Worm (Caenorhabditis elegans) whole organism, late embryonic: ENCODE results near the gene C27F2.9.
A peak's percentile ranks its signal among the peaks of the same experiment; 100 is the strongest.

ENCODE experiments used
- C08G9.2 ChIP-seq: sonication (generic microtip); optimal IDR thresholded peaks from 2 replicates; lab custom pipeline; 2016; ENCODE audit warnings: mild to moderate bottlenecking, missing genetic modification characterization, moderate library complexity, missing compliant biosample characterization
- C38D4.7 ChIP-seq: fragments of 200-800 bp; sonication (Bioruptor generic); optimal IDR thresholded peaks from 2 replicates; lab custom pipeline; 2018; ENCODE audit warnings: mild to moderate bottlenecking, missing genetic modification characterization, moderate library complexity, missing compliant biosample characterization
- F13H6.1 ChIP-seq: sonication (generic microtip); optimal IDR thresholded peaks from 2 replicates; lab custom pipeline; 2016; ENCODE audit warnings: missing genetic modification characterization, missing compliant biosample characterization
- K02D7.2 ChIP-seq: sonication (generic microtip); optimal IDR thresholded peaks from 2 replicates; lab custom pipeline; 2017; ENCODE audit warnings: mild to moderate bottlenecking, missing genetic modification characterization, missing compliant biosample characterization
- T23F11.4 ChIP-seq: fragments of 200-800 bp; sonication (Bioruptor generic); optimal IDR thresholded peaks from 2 replicates; lab custom pipeline; 2018; ENCODE audit warnings: mild to moderate bottlenecking, missing genetic modification characterization, missing compliant biosample characterization
- ama-1 ChIP-seq: fragments of 150-350 bp; optimal IDR thresholded peaks from 2 replicates; lab custom pipeline; 2014
- ceh-14 ChIP-seq: sonication (generic microtip); optimal IDR thresholded peaks from 2 replicates; lab custom pipeline; 2016; ENCODE audit warnings: missing genotype, missing genetic modification characterization, missing compliant biosample characterization
- ceh-18 ChIP-seq: sonication (generic microtip); optimal IDR thresholded peaks from 2 replicates; lab custom pipeline; 2016; ENCODE audit warnings: missing genetic modification characterization, missing compliant biosample characterization
- ceh-19 ChIP-seq: fragments of 200-800 bp; sonication (Bioruptor generic); optimal IDR thresholded peaks from 2 replicates; lab custom pipeline; 2018; ENCODE audit warnings: mild to moderate bottlenecking, missing genetic modification characterization, missing compliant biosample characterization
- ceh-2 ChIP-seq: sonication (generic microtip); optimal IDR thresholded peaks from 2 replicates; lab custom pipeline; 2016; ENCODE audit warnings: missing genotype, missing genetic modification characterization, missing compliant biosample characterization
- ceh-24 ChIP-seq: sonication (generic microtip); optimal IDR thresholded peaks from 2 replicates; lab custom pipeline; 2016; ENCODE audit warnings: mild to moderate bottlenecking, missing genetic modification characterization, missing compliant biosample characterization
- ceh-30 ChIP-seq: fragments of 150-350 bp; optimal IDR thresholded peaks from 2 replicates; lab custom pipeline; 2014; ENCODE audit warnings: missing biosample characterization, missing genetic modification characterization
- ceh-31 ChIP-seq: sonication (generic microtip); optimal IDR thresholded peaks from 2 replicates; lab custom pipeline; 2016; ENCODE audit warnings: missing genetic modification characterization, missing compliant biosample characterization
- ceh-45 ChIP-seq: fragments of 200-800 bp; sonication (Bioruptor generic); IDR thresholded peaks from 2 replicates; pipeline ENCODE4 v1.3.6; 2022; ENCODE audit warnings: missing genetic modification reagents, missing genetic modification characterization, missing compliant biosample characterization
- ceh-48 ChIP-seq: sonication (generic microtip); optimal IDR thresholded peaks from 2 replicates; lab custom pipeline; 2016; ENCODE audit warnings: missing genetic modification characterization, inconsistent platforms, missing compliant biosample characterization
- ceh-6 ChIP-seq: fragments of 200-800 bp; sonication (Bioruptor generic); optimal IDR thresholded peaks from 2 replicates; lab custom pipeline; 2018; ENCODE audit warnings: mild to moderate bottlenecking, missing genetic modification characterization, missing compliant biosample characterization
- ceh-9 ChIP-seq: sonication (generic microtip); optimal IDR thresholded peaks from 2 replicates; lab custom pipeline; 2016; ENCODE audit warnings: mild to moderate bottlenecking, missing genetic modification characterization, inconsistent platforms, missing compliant biosample characterization
- che-1 ChIP-seq: sonication (generic microtip); optimal IDR thresholded peaks from 2 replicates; lab custom pipeline; 2016; ENCODE audit warnings: mild to moderate bottlenecking, missing genetic modification characterization, missing compliant biosample characterization
- dmd-4 ChIP-seq: sonication (generic microtip); optimal IDR thresholded peaks from 2 replicates; lab custom pipeline; 2016; ENCODE audit warnings: borderline replicate concordance, missing genetic modification characterization, missing compliant biosample characterization
- dve-1 ChIP-seq: sonication (generic microtip); optimal IDR thresholded peaks from 2 replicates; lab custom pipeline; 2017; ENCODE audit warnings: antibody characterized with exemption, mild to moderate bottlenecking, missing genetic modification characterization, missing compliant biosample characterization
- elt-2 ChIP-seq: sonication (generic microtip); optimal IDR thresholded peaks from 2 replicates; lab custom pipeline; 2016; ENCODE audit warnings: missing genetic modification reagents, missing genetic modification characterization, missing compliant biosample characterization
- elt-4 ChIP-seq: sonication (generic microtip); optimal IDR thresholded peaks from 2 replicates; lab custom pipeline; 2016; ENCODE audit warnings: missing genetic modification characterization, missing compliant biosample characterization
- ets-4 ChIP-seq: sonication (generic microtip); optimal IDR thresholded peaks from 2 replicates; lab custom pipeline; 2016; ENCODE audit warnings: missing genetic modification characterization, missing compliant biosample characterization
- eyg-1 ChIP-seq: sonication (generic microtip); optimal IDR thresholded peaks from 2 replicates; lab custom pipeline; 2016; ENCODE audit warnings: missing genotype, missing genetic modification characterization, missing compliant biosample characterization
- fkh-10 ChIP-seq: fragments of 150-350 bp; optimal IDR thresholded peaks from 2 replicates; lab custom pipeline; 2014; ENCODE audit warnings: missing biosample characterization, missing genetic modification reagents, missing genetic modification characterization
- fkh-6 ChIP-seq: sonication (generic microtip); optimal IDR thresholded peaks from 2 replicates; lab custom pipeline; 2016; ENCODE audit warnings: missing genetic modification characterization, missing compliant biosample characterization
- gmeb-2 ChIP-seq: sonication (generic microtip); optimal IDR thresholded peaks from 2 replicates; lab custom pipeline; 2016; ENCODE audit warnings: missing genetic modification characterization, inconsistent platforms, missing compliant biosample characterization
- hlh-13 ChIP-seq: fragments of 200-800 bp; sonication (Bioruptor generic); optimal IDR thresholded peaks from 2 replicates; lab custom pipeline; 2018; ENCODE audit warnings: mild to moderate bottlenecking, missing genetic modification characterization, missing compliant biosample characterization
- hlh-15 ChIP-seq: sonication (generic microtip); optimal IDR thresholded peaks from 2 replicates; lab custom pipeline; 2016; ENCODE audit warnings: missing genetic modification characterization, missing compliant biosample characterization
- hlh-8 ChIP-seq: sonication (generic microtip); optimal IDR thresholded peaks from 2 replicates; lab custom pipeline; 2016; ENCODE audit warnings: missing genotype, missing genetic modification characterization, missing compliant biosample characterization
- lim-6 ChIP-seq: sonication (generic microtip); optimal IDR thresholded peaks from 2 replicates; lab custom pipeline; 2016; ENCODE audit warnings: missing genetic modification characterization, missing compliant biosample characterization
- madf-2 ChIP-seq: sonication (generic microtip); optimal IDR thresholded peaks from 2 replicates; lab custom pipeline; 2017; ENCODE audit warnings: missing genetic modification characterization, missing compliant biosample characterization
- mec-3 ChIP-seq: sonication (generic microtip); optimal IDR thresholded peaks from 2 replicates; lab custom pipeline; 2016; ENCODE audit warnings: borderline replicate concordance, missing genetic modification characterization, missing compliant biosample characterization
- nhr-11 ChIP-seq: fragments of 150-350 bp; optimal IDR thresholded peaks from 2 replicates; lab custom pipeline; 2014; ENCODE audit warnings: missing biosample characterization, missing genetic modification characterization
- nhr-232 ChIP-seq: sonication (generic microtip); optimal IDR thresholded peaks from 2 replicates; lab custom pipeline; 2016; ENCODE audit warnings: missing genetic modification characterization, missing compliant biosample characterization
- npax-4 ChIP-seq: sonication (generic microtip); optimal IDR thresholded peaks from 2 replicates; lab custom pipeline; 2016; ENCODE audit warnings: missing genetic modification characterization, missing compliant biosample characterization
- odd-2 ChIP-seq: sonication (generic microtip); optimal IDR thresholded peaks from 2 replicates; lab custom pipeline; 2017; ENCODE audit warnings: antibody characterized with exemption, mild to moderate bottlenecking, missing genetic modification characterization, missing compliant biosample characterization
- pat-9 ChIP-seq: fragments of 200-800 bp; sonication (Bioruptor generic); optimal IDR thresholded peaks from 2 replicates; lab custom pipeline; 2018; ENCODE audit warnings: mild to moderate bottlenecking, missing genetic modification characterization, moderate library complexity, missing compliant biosample characterization
- pha-2 ChIP-seq: sonication (generic microtip); optimal IDR thresholded peaks from 2 replicates; lab custom pipeline; 2017; ENCODE audit warnings: mild to moderate bottlenecking, missing genetic modification characterization, missing compliant biosample characterization
- pqm-1 ChIP-seq: sonication (generic microtip); optimal IDR thresholded peaks from 2 replicates; lab custom pipeline; 2016; ENCODE audit warnings: missing genetic modification characterization, missing compliant biosample characterization
- ref-2 ChIP-seq: sonication (generic microtip); optimal IDR thresholded peaks from 2 replicates; lab custom pipeline; 2016; ENCODE audit warnings: missing genetic modification characterization, missing compliant biosample characterization
- rnt-1 ChIP-seq: sonication (generic microtip); optimal IDR thresholded peaks from 2 replicates; lab custom pipeline; 2016; ENCODE audit warnings: missing genetic modification characterization, missing compliant biosample characterization
- sox-2 ChIP-seq: fragments of 200-800 bp; sonication (Bioruptor generic); IDR thresholded peaks from 2 replicates; pipeline ENCODE4 v1.3.6; 2022; ENCODE audit warnings: missing genetic modification reagents, missing genetic modification characterization, missing compliant biosample characterization
- sox-4 ChIP-seq: sonication (generic microtip); optimal IDR thresholded peaks from 2 replicates; lab custom pipeline; 2017; ENCODE audit warnings: mild to moderate bottlenecking, missing genetic modification characterization, inconsistent platforms, missing compliant biosample characterization
- syd-9 ChIP-seq: sonication (generic microtip); optimal IDR thresholded peaks from 2 replicates; lab custom pipeline; 2016; ENCODE audit warnings: mild to moderate bottlenecking, missing genetic modification characterization, moderate library complexity, missing compliant biosample characterization
- ttx-3 ChIP-seq: sonication (generic microtip); optimal IDR thresholded peaks from 2 replicates; lab custom pipeline; 2016; ENCODE audit warnings: missing genetic modification reagents, missing genetic modification characterization, missing compliant biosample characterization
- unc-3 ChIP-seq, 2 experiments: fragments of 200-800 bp in 1 of 2; sonication (Bioruptor generic) in 1 of 2; sonication (generic microtip) in 1 of 2; conservative IDR thresholded peaks in 1 of 2; optimal IDR thresholded peaks in 1 of 2; 2 replicates each; pipeline versions ENCODE4 v1.3.6 to Lab custom; 2016 to 2022; ENCODE audit warnings: missing compliant biosample characterization in 2 of 2, missing genetic modification characterization in 2 of 2, missing genetic modification reagents in 1 of 2
- unc-55 ChIP-seq: sonication (generic microtip); optimal IDR thresholded peaks from 2 replicates; lab custom pipeline; 2017; ENCODE audit warnings: missing biosample characterization, missing genetic modification reagents, missing genetic modification characterization
- unc-86 ChIP-seq: sonication (generic microtip); optimal IDR thresholded peaks from 2 replicates; lab custom pipeline; 2016; ENCODE audit warnings: missing genetic modification characterization, missing compliant biosample characterization
- zip-5 ChIP-seq: sonication (generic microtip); optimal IDR thresholded peaks from 2 replicates; lab custom pipeline; 2016; ENCODE audit warnings: missing genetic modification characterization, missing compliant biosample characterization

Gene C27F2.9

DNA sequence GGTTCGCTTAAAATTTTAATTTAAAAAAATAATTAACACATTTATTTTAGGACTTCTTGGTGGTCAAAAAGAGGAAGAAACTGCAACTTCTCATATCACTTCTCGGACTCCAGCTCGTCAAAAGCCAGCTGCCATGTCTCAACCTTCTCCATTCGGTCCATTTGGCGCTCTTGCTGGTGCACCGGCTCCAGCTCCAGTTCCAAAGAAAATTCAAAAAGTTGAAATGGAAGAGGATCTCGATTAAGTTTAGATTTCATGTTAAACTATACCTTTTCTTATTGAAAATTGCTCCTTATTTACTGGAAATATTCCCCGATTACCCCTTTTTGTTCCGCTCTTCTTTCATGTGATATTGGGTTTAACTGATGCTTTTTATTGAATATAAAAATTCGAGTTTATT, 49.1 kb downstream of the C27F2.9 start:
- no peak for TF ChIP-seq hlh-15 (tag; lab: Kevin White, UChicago)
- TF ChIP-seq ceh-19 (GFP tag; lab: Kevin White, UChicago): no peak
- no peak for TF ChIP-seq che-1 (tag; lab: Kevin White, UChicago)
- no peak for TF ChIP-seq unc-55
- TF ChIP-seq elt-4 (tag; lab: Kevin White, UChicago): no peak
- no peak for TF ChIP-seq ceh-18
- TF ChIP-seq fkh-6: no peak
- no peak for TF ChIP-seq mec-3 (tag; lab: Kevin White, UChicago)
- no peak for TF ChIP-seq unc-86 (tag; lab: Kevin White, UChicago)
- TF ChIP-seq nhr-11 (tag; lab: Kevin White, UChicago): no peak
- TF ChIP-seq nhr-232 (tag; lab: Kevin White, UChicago): no peak
- no peak for TF ChIP-seq pha-2
- TF ChIP-seq ceh-48 (tag; lab: Kevin White, UChicago): no peak
- TF ChIP-seq ceh-30 (tag; lab: Kevin White, UChicago): no peak
- TF ChIP-seq, all 69 proteins: peak for 0

DNA sequence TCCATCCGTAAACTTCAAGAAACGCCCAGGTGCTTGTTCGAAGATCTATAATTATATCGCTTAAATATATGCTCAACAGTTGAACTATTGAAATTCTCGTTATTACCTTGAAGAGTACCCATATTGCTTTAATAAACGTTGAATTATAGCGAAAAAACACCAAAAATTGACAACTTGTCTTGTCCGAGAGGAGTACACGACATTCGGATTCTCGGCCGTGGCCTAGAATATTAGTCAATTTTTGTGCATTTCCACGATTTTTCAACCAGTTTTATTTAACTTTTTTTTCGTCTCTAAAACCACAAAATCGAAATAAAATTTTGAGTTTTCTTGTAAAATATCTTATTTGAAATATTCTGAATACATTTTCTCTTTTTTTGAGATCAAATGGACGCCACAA, 50.5 kb downstream of the C27F2.9 start, which contains the start of the genes F26F4.9 and cee-1:
Gene F26F4.9, minus strand, starts transcription at position 205 of the 400 bp plus-strand sequence.
Gene cee-1, plus strand, starts transcription at position 383 of the 400 bp plus-strand sequence.
- no peak for TF ChIP-seq hlh-15 (tag; lab: Kevin White, UChicago)
- no peak for TF ChIP-seq syd-9 (tag; lab: Kevin White, UChicago)
- peak; percentile 38 for TF ChIP-seq ceh-18
- no peak for TF ChIP-seq gmeb-2
- no peak for TF ChIP-seq ceh-6 (GFP tag; lab: Kevin White, UChicago)
- no peak for TF ChIP-seq unc-3 (GFP tag; conservative IDR thresholded peaks at IDR 0.05; lab: Robert Waterston, UW)
- TF ChIP-seq unc-3 (tag; optimal IDR thresholded peaks at IDR 0.05; lab: Kevin White, UChicago): no peak
- TF ChIP-seq mec-3 (tag; lab: Kevin White, UChicago): no peak
- peak; percentile 52 for TF ChIP-seq zip-5 (tag; lab: Kevin White, UChicago)
- TF ChIP-seq fkh-10 (GFP tag; lab: Kevin White, UChicago): no peak
- no peak for TF ChIP-seq ceh-30 (tag; lab: Kevin White, UChicago)
- TF ChIP-seq pha-2: no peak
- peak; percentile 7 for TF ChIP-seq rnt-1 (tag; lab: Kevin White, UChicago)
- no peak for TF ChIP-seq K02D7.2 (tag; lab: Kevin White, UChicago)
- TF ChIP-seq ceh-19 (GFP tag; lab: Kevin White, UChicago): no peak
- no peak for TF ChIP-seq ceh-48 (tag; lab: Kevin White, UChicago)
- TF ChIP-seq dve-1 (tag; lab: Kevin White, UChicago): no peak
- no peak for TF ChIP-seq odd-2 (tag; lab: Kevin White, UChicago)
- peak; percentile 85 for TF ChIP-seq ceh-31 (tag; lab: Kevin White, UChicago)
- no peak for TF ChIP-seq madf-2 (tag; lab: Kevin White, UChicago)
- no peak for TF ChIP-seq pat-9 (tag; lab: Kevin White, UChicago)
- TF ChIP-seq npax-4 (tag; lab: Kevin White, UChicago): no peak
- no peak for TF ChIP-seq che-1 (tag; lab: Kevin White, UChicago)
- no peak for TF ChIP-seq ttx-3 (tag; lab: Kevin White, UChicago)
- no peak for TF ChIP-seq ceh-14
- TF ChIP-seq ref-2: peak; percentile 25
- TF ChIP-seq C38D4.7 (GFP tag; lab: Kevin White, UChicago): no peak
- no peak for TF ChIP-seq elt-2
- no peak for TF ChIP-seq pqm-1 (tag; lab: Kevin White, UChicago)
- TF ChIP-seq elt-4 (tag; lab: Kevin White, UChicago): no peak
- no peak for TF ChIP-seq sox-2
- TF ChIP-seq T23F11.4: no peak
- no peak for TF ChIP-seq sox-4 (tag; lab: Kevin White, UChicago)
- TF ChIP-seq hlh-13: no peak
- no peak for TF ChIP-seq F13H6.1 (tag; lab: Kevin White, UChicago)
- TF ChIP-seq ama-1 (lab: Kevin White, UChicago): no peak
- peak; percentile 72 for TF ChIP-seq hlh-8
- peak; percentile 39 for TF ChIP-seq lim-6 (tag; lab: Kevin White, UChicago)
- peak; percentile 30 for TF ChIP-seq unc-55
- TF ChIP-seq C08G9.2: peak; percentile 85
- no peak for TF ChIP-seq fkh-6
- no peak for TF ChIP-seq ceh-24 (tag; lab: Kevin White, UChicago)
- TF ChIP-seq dmd-4: no peak
- no peak for TF ChIP-seq eyg-1 (tag; lab: Kevin White, UChicago)
- TF ChIP-seq ets-4 (tag; lab: Kevin White, UChicago): peak; percentile 75
- peak; percentile 71 for TF ChIP-seq ceh-2
- no peak for TF ChIP-seq ceh-9
- no peak for TF ChIP-seq ceh-45 (GFP tag; lab: Robert Waterston, UW)
